Worm (Caenorhabditis elegans) whole organism, L4 larva: ENCODE data around the gene ama-1.

Source experiments
- lin-13 ChIP-seq: fragments of 150-350 bp; optimal IDR thresholded peaks from 2 replicates; lab custom pipeline; 2014; ENCODE audit warnings: missing biosample characterization, missing genetic modification reagents, missing genetic modification characterization
- lin-15B ChIP-seq: fragments of 150-350 bp; sonication (generic microtip); optimal IDR thresholded peaks from 3 replicates; lab custom pipeline; 2014; ENCODE audit warnings: missing biosample characterization, missing genetic modification characterization
- snpc-1.2 ChIP-seq: fragments of 200-800 bp; sonication (Bioruptor generic); IDR thresholded peaks from 2 replicates; pipeline ENCODE4 v1.3.6; 2022; ENCODE audit warnings: missing genetic modification reagents, missing genetic modification characterization, missing compliant biosample characterization

- no peak for TF ChIP-seq snpc-1.2 (GFP tag; lab: Robert Waterston, UW)
- TF ChIP-seq lin-13 (GFP tag; lab: Kevin White, UChicago): no peak
- no peak for TF ChIP-seq lin-15B (tag; lab: Kevin White, UChicago)
Observed at ce11 chrIV:4292569-4292968, 44.7 kb downstream of the ama-1 start, which contains the start of gene F15E6.10.
